Worm (Caenorhabditis elegans) whole organism, L3 larva: ENCODE measurements around the gene cthd-1.

ENCODE experiments used
- ama-1 ChIP-seq: fragments of 150-350 bp; optimal IDR thresholded peaks from 2 replicates; lab custom pipeline; 2018
- ceh-82 ChIP-seq: fragments of 150-350 bp; optimal IDR thresholded peaks from 2 replicates; lab custom pipeline; 2014; ENCODE audit warnings: missing biosample characterization, missing genetic modification characterization
- elt-1 ChIP-seq: fragments of 150-350 bp; optimal IDR thresholded peaks from 2 replicates; lab custom pipeline; 2014; ENCODE audit warnings: missing biosample characterization, missing genetic modification characterization
- jun-1 ChIP-seq: fragments of 150-350 bp; optimal IDR thresholded peaks from 2 replicates; lab custom pipeline; 2014; ENCODE audit warnings: missing biosample characterization, missing genetic modification reagents, missing genetic modification characterization
- lsy-12 ChIP-seq: sonication (generic microtip); optimal IDR thresholded peaks from 2 replicates; lab custom pipeline; 2016; ENCODE audit warnings: mild to moderate bottlenecking, missing genetic modification characterization, missing compliant biosample characterization
- mdl-1 ChIP-seq: fragments of 150-350 bp; optimal IDR thresholded peaks from 2 replicates; lab custom pipeline; 2014; ENCODE audit warnings: missing biosample characterization, missing genetic modification characterization
- mml-1 ChIP-seq: fragments of 150-350 bp; sonication (generic microtip); optimal IDR thresholded peaks from 3 replicates; lab custom pipeline; 2014; ENCODE audit warnings: missing biosample characterization, missing genetic modification characterization
- nfya-1 ChIP-seq: sonication (generic microtip); optimal IDR thresholded peaks from 2 replicates; lab custom pipeline; 2017; ENCODE audit warnings: missing genetic modification characterization, mild to moderate bottlenecking, missing compliant biosample characterization, antibody characterized with exemption, moderate library complexity; ENCODE audit not compliant: insufficient read depth
- nhr-12 ChIP-seq: fragments of 150-350 bp; optimal IDR thresholded peaks from 2 replicates; lab custom pipeline; 2014; ENCODE audit warnings: missing biosample characterization, missing genetic modification characterization
- nhr-23 ChIP-seq: fragments of 150-350 bp; optimal IDR thresholded peaks from 2 replicates; lab custom pipeline; 2014; ENCODE audit warnings: missing biosample characterization, missing genetic modification reagents, missing genetic modification characterization
- pqm-1 ChIP-seq: fragments of 150-350 bp; optimal IDR thresholded peaks from 2 replicates; lab custom pipeline; 2017; ENCODE audit warnings: missing biosample characterization, missing genetic modification characterization, inconsistent platforms
- skn-1 ChIP-seq: fragments of 150-350 bp; optimal IDR thresholded peaks from 2 replicates; lab custom pipeline; 2014; ENCODE audit warnings: missing biosample characterization, missing genetic modification characterization
- unc-62 ChIP-seq: fragments of 150-350 bp; sonication (generic microtip); optimal IDR thresholded peaks from 4 replicates; lab custom pipeline; 2014; ENCODE audit warnings: missing biosample characterization, missing genetic modification reagents, missing genetic modification characterization
- ztf-11 ChIP-seq: fragments of 150-350 bp; optimal IDR thresholded peaks from 2 replicates; lab custom pipeline; 2014; ENCODE audit warnings: missing biosample characterization, missing genetic modification characterization

DNA sequence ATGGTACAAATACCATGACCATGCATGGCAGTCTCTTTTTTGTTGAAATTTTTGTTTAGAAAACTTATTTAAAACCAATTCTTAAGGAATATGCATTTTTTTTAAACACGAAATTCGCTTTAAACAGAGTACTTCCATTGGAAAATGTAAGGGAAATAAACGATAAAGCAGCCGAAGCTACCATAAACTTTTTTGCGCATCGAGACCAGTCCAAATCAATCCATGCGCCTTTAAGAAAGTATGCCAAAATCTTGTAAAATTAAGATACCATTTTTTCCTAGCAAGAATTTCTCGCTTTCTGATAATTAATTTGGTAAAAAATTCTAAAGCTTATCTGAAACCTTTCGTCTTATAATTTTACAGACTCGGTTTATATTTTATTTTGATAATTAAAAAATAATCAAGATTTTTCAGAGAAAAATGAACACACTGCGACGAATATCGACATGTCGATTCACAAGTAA lies 14.6 kb downstream of the cthd-1 start, which contains the start of gene ZK287.7:
- TF ChIP-seq nhr-12 (tag; lab: Kevin White, UChicago) (no peak), pqm-1 (tag; lab: Kevin White, UChicago) (no peak), elt-1 (tag; lab: Kevin White, UChicago) (no peak), lsy-12 (tag; lab: Kevin White, UChicago) (no peak), mml-1 (tag; lab: Kevin White, UChicago) (no peak), ama-1 (no peak), jun-1 (tag; lab: Kevin White, UChicago) (no peak), nhr-23 (tag; lab: Kevin White, UChicago) (no peak), ceh-82 (no peak), unc-62 (no peak), nfya-1 (tag; lab: Kevin White, UChicago) (no peak), ztf-11 (no peak), skn-1 (tag; lab: Kevin White, UChicago) (no peak), mdl-1 (no peak)
